Worm (Caenorhabditis elegans): ENCODE measurements around the gene C55A6.12.

The C55A6.12 gene

ce11 chrV:11531831-11532534, 29.1 kb upstream of the C55A6.12 start (continued):
- TF ChIP-seq F55B11.4 (tag; optimal IDR thresholded peaks at IDR 0.05; ENCODE audit: borderline replicate concordance, insufficient read depth) (no peak), T26A5.8 (tag; optimal IDR thresholded peaks at IDR 0.05) (no peak), egl-18 (GFP tag; IDR thresholded peaks at IDR 0.05) (no peak), ekl-4 (GFP tag; IDR thresholded peaks at IDR 0.05) (no peak; the same call in 1 of the 2 replicates), F52B5.7 (tag; optimal IDR thresholded peaks at IDR 0.05) (no peak), rec-8 (tag; optimal IDR thresholded peaks at IDR 0.05) (no peak), ztf-25 (GFP tag; IDR thresholded peaks at IDR 0.05) (no peak), tbp1 (GFP tag; optimal IDR thresholded peaks at IDR 0.05) (peak; percentile 22), Y53G8AR.9 (GFP tag; conservative IDR thresholded peaks at IDR 0.05) (0 out of 2 replicates have a peak, but pooled peaks have one; percentile 10), ztf-28 (GFP tag; IDR thresholded peaks at IDR 0.05) (no peak), Y56A3A.18 (GFP tag; IDR thresholded peaks at IDR 0.05) (0 out of 2 replicates have a peak, but pooled peaks have one; percentile 39), F39B2.1 (GFP tag; IDR thresholded peaks at IDR 0.05) (no peak), mcd-1 (GFP tag; IDR thresholded peaks at IDR 0.05) (no peak), lin-40 (tag; optimal IDR thresholded peaks at IDR 0.05) (peak; percentile 78), ceh-58 (GFP tag; IDR thresholded peaks at IDR 0.05) (no peak), sea-2 (GFP tag; IDR thresholded peaks at IDR 0.05) (no peak), nfya-1 (tag; optimal IDR thresholded peaks at IDR 0.05; ENCODE audit: borderline replicate concordance, insufficient read depth) (no peak), sdz-38 (tag; optimal IDR thresholded peaks at IDR 0.05) (no peak), nfyb-1 (GFP tag; IDR thresholded peaks at IDR 0.05) (no peak), zfh-2 (GFP tag; conservative IDR thresholded peaks at IDR 0.05) (peak; percentile 79), F57A8.1 (GFP tag; optimal IDR thresholded peaks at IDR 0.05) (no peak), egrh-3 (GFP tag; IDR thresholded peaks at IDR 0.05) (no peak; the same call in 1 of the 2 replicates), C17E4.6 (GFP tag; IDR thresholded peaks at IDR 0.05) (no peak), atf-7 (tag; optimal IDR thresholded peaks at IDR 0.05) (peak; percentile 81), lsl-1 (GFP tag; optimal IDR thresholded peaks at IDR 0.05) (no peak), die-1 (tag; optimal IDR thresholded peaks at IDR 0.05) (peak; percentile 48), nfya-2 (GFP tag; IDR thresholded peaks at IDR 0.05) (no peak), Y67H2A.10 (GFP tag; conservative IDR thresholded peaks at IDR 0.05) (0 out of 2 replicates have a peak, but pooled peaks have one; percentile 38), nhr-90 (tag; optimal IDR thresholded peaks at IDR 0.05) (peak; percentile 84), hlh-26 (GFP tag; conservative IDR thresholded peaks at IDR 0.05) (no peak), ztf-6 (GFP tag; IDR thresholded peaks at IDR 0.05) (peak; percentile 64; the same call in 1 of the 2 replicates), lin-35 (GFP tag; optimal IDR thresholded peaks at IDR 0.05) (peak in 1 of 3 experiments; percentile 1), madf-8 (GFP tag; conservative IDR thresholded peaks at IDR 0.05) (no peak), Y53F4B.3 (GFP tag; IDR thresholded peaks at IDR 0.05) (no peak), cebp-2 (GFP tag; IDR thresholded peaks at IDR 0.05) (no peak), bed-2 (GFP tag; IDR thresholded peaks at IDR 0.05) (no peak), nhr-120 (GFP tag; IDR thresholded peaks at IDR 0.05) (no peak), lin-54 (GFP tag; optimal IDR thresholded peaks at IDR 0.05) (peak; percentile 8), efl-1 (GFP tag; optimal IDR thresholded peaks at IDR 0.05) (no peak), bed-1 (GFP tag; IDR thresholded peaks at IDR 0.05) (no peak), ztf-18 (tag; optimal IDR thresholded peaks at IDR 0.05) (peak; percentile 37), hsf-1 (GFP tag; IDR thresholded peaks at IDR 0.05) (no peak), snpc-1.3 (tag; optimal IDR thresholded peaks at IDR 0.05; ENCODE audit: insufficient read depth) (no peak), F49E8.2 (tag; optimal IDR thresholded peaks at IDR 0.05; ENCODE audit: insufficient read depth) (no peak), aptf-2 (GFP tag; conservative IDR thresholded peaks at IDR 0.05) (no peak), snpc-1.1 (tag; optimal IDR thresholded peaks at IDR 0.05; ENCODE audit: insufficient read depth) (no peak), Y95B8A.8 (GFP tag; IDR thresholded peaks at IDR 0.05) (no peak)

Measured in whole organism, young adult.